Fruit fly (Drosophila melanogaster) whole organism, embryonic: ENCODE data around the gene CG33282.

Experiments used
- Asciz ChIP-seq: fragments of 200-800 bp; sonication (Bioruptor generic); optimal IDR thresholded peaks from 2 replicates; lab custom pipeline; 2017; ENCODE audit warnings: missing biosample characterization, mild to moderate bottlenecking, missing genetic modification characterization, missing genetic modification reagents
- CG10209 ChIP-seq: fragments of 200-800 bp; sonication (Bioruptor generic); optimal IDR thresholded peaks from 3 replicates; lab custom pipeline; 2017; ENCODE audit warnings: missing biosample characterization, mild to moderate bottlenecking, missing genetic modification characterization, missing genetic modification reagents
- CG12071 ChIP-seq: fragments of 200-800 bp; sonication (Bioruptor generic); optimal IDR thresholded peaks from 3 replicates; lab custom pipeline; 2018; ENCODE audit warnings: missing biosample characterization, mild to moderate bottlenecking, missing genetic modification characterization
- CG12236 ChIP-seq: fragments of 200-800 bp; sonication (Bioruptor generic); optimal IDR thresholded peaks from 2 replicates; lab custom pipeline; 2016; ENCODE audit warnings: missing biosample characterization, missing genetic modification characterization
- CG15269 ChIP-seq: fragments of 200-800 bp; sonication (Bioruptor generic); optimal IDR thresholded peaks from 2 replicates; lab custom pipeline; 2018; ENCODE audit warnings: missing biosample characterization, mild to moderate bottlenecking, missing genetic modification characterization, moderate library complexity
- CG15514 ChIP-seq: fragments of 200-800 bp; sonication (Bioruptor generic); optimal IDR thresholded peaks from 3 replicates; lab custom pipeline; 2017; ENCODE audit warnings: missing biosample characterization, missing genetic modification characterization, mild to moderate bottlenecking, moderate library complexity, missing genetic modification reagents
- CG1647 ChIP-seq: fragments of 200-800 bp; sonication (Bioruptor generic); optimal IDR thresholded peaks from 3 replicates; lab custom pipeline; 2016; ENCODE audit warnings: missing biosample characterization, missing genetic modification characterization
- CG17328 ChIP-seq: fragments of 200-800 bp; sonication (Bioruptor generic); IDR thresholded peaks from 2 replicates; pipeline ENCODE4 v1.3.6; 2022; ENCODE audit warnings: missing biosample characterization, missing genetic modification characterization
- CG18262 ChIP-seq: fragments of 200-800 bp; optimal IDR thresholded peaks from 3 replicates; lab custom pipeline; 2019; ENCODE audit warnings: missing biosample characterization, mild to moderate bottlenecking, missing genetic modification characterization, moderate library complexity
- CG2202 ChIP-seq: fragments of 200-800 bp; sonication (Bioruptor generic); optimal IDR thresholded peaks from 2 replicates; lab custom pipeline; 2018; ENCODE audit warnings: missing biosample characterization, mild to moderate bottlenecking, missing genetic modification characterization
- CG2889 ChIP-seq: fragments of 200-800 bp; sonication (Bioruptor generic); IDR thresholded peaks from 3 replicates; pipeline ENCODE4 v1.3.6; 2022; ENCODE audit warnings: missing biosample characterization, missing genetic modification characterization
- CG43689 ChIP-seq: fragments of 200-800 bp; sonication (Bioruptor generic); IDR thresholded peaks from 2 replicates; pipeline ENCODE4 v1.3.6; 2022; ENCODE audit warnings: missing biosample characterization, missing genetic modification characterization
- CG6813 ChIP-seq: fragments of 200-800 bp; sonication (Bioruptor generic); optimal IDR thresholded peaks from 2 replicates; lab custom pipeline; 2017; ENCODE audit warnings: missing biosample characterization, missing genetic modification characterization, mild to moderate bottlenecking, moderate library complexity, missing genetic modification reagents
- CG7963 ChIP-seq: fragments of 200-800 bp; sonication (Bioruptor generic); IDR thresholded peaks from 3 replicates; pipeline ENCODE4 v1.3.6; 2022; ENCODE audit warnings: missing biosample characterization, missing genetic modification characterization; ENCODE audit not compliant: partially characterized antibody
- CG8765 ChIP-seq: fragments of 200-800 bp; sonication (Bioruptor generic); IDR thresholded peaks from 2 replicates; pipeline ENCODE4 v1.3.6; 2022; ENCODE audit warnings: missing biosample characterization, missing genetic modification characterization
- CG9932 ChIP-seq: fragments of 200-800 bp; sonication (Bioruptor generic); IDR thresholded peaks from 2 replicates; pipeline ENCODE4 v1.3.6; 2022; ENCODE audit warnings: missing biosample characterization, missing genetic modification characterization
- CkIIα-i1 ChIP-seq: fragments of 200-800 bp; sonication (Bioruptor generic); IDR thresholded peaks from 2 replicates; pipeline ENCODE4 v1.3.6; 2022; ENCODE audit warnings: missing biosample characterization, missing genetic modification characterization
- Dfd ChIP-seq, 2 experiments: fragments of >200 bp; optimal IDR thresholded peaks; 2 replicates each; lab custom pipeline; 2017; ENCODE audit warnings: missing biosample characterization in 2 of 2, missing genetic modification characterization in 2 of 2
- Fer1 ChIP-seq: fragments of 200-800 bp; sonication (Bioruptor generic); optimal IDR thresholded peaks from 2 replicates; lab custom pipeline; 2017; ENCODE audit warnings: missing biosample characterization, mild to moderate bottlenecking, missing genetic modification characterization
- Hey ChIP-seq: fragments of 200-800 bp; sonication (Bioruptor generic); optimal IDR thresholded peaks from 3 replicates; lab custom pipeline; 2018; ENCODE audit warnings: missing biosample characterization, mild to moderate bottlenecking, missing genetic modification characterization
- Meics ChIP-seq: fragments of 200-800 bp; sonication (Bioruptor generic); optimal IDR thresholded peaks from 2 replicates; lab custom pipeline; 2017; ENCODE audit warnings: missing biosample characterization, mild to moderate bottlenecking, missing genetic modification characterization
- Myb ChIP-seq: fragments of 200-800 bp; sonication (Bioruptor generic); optimal IDR thresholded peaks from 2 replicates; lab custom pipeline; 2016; ENCODE audit warnings: missing biosample characterization, missing genetic modification characterization
- Rx ChIP-seq: fragments of 200-800 bp; sonication (Bioruptor generic); IDR thresholded peaks from 2 replicates; pipeline ENCODE4 v1.3.6; 2022; ENCODE audit warnings: missing biosample characterization, missing genetic modification characterization
- Scr ChIP-seq: fragments of 200-800 bp; sonication (Bioruptor generic); IDR thresholded peaks from 2 replicates; pipeline ENCODE4 v1.3.6; 2022; ENCODE audit warnings: missing biosample characterization, missing genetic modification characterization; ENCODE audit not compliant: partially characterized antibody
- ac ChIP-seq: fragments of 200-800 bp; sonication (Bioruptor generic); optimal IDR thresholded peaks from 3 replicates; lab custom pipeline; 2017; ENCODE audit warnings: missing biosample characterization, mild to moderate bottlenecking, missing genetic modification characterization
- ap ChIP-seq: fragments of 200-800 bp; sonication (Bioruptor generic); IDR thresholded peaks from 2 replicates; pipeline ENCODE4 v1.3.6; 2022; ENCODE audit warnings: missing biosample characterization, missing genetic modification characterization
- ara ChIP-seq: fragments of 200-800 bp; sonication (Bioruptor generic); IDR thresholded peaks from 2 replicates; pipeline ENCODE4 v1.3.6; 2022; ENCODE audit warnings: missing biosample characterization, missing genetic modification characterization
- da ChIP-seq: fragments of 200-800 bp; sonication (Bioruptor generic); optimal IDR thresholded peaks from 2 replicates; lab custom pipeline; 2016; ENCODE audit warnings: missing biosample characterization, missing genetic modification characterization
- dm ChIP-seq: fragments of 200-800 bp; sonication (Bioruptor generic); optimal IDR thresholded peaks from 3 replicates; lab custom pipeline; 2016; ENCODE audit warnings: missing biosample characterization, missing genetic modification characterization
- dysf ChIP-seq: fragments of 200-800 bp; sonication (Bioruptor generic); IDR thresholded peaks from 3 replicates; pipeline ENCODE4 v1.3.6; 2022; ENCODE audit warnings: missing biosample characterization, missing genetic modification characterization
- ftz-f1 ChIP-seq: fragments of 200-800 bp; sonication (Bioruptor generic); optimal IDR thresholded peaks from 2 replicates; lab custom pipeline; 2016; ENCODE audit warnings: missing biosample characterization, missing genetic modification characterization
- grau ChIP-seq: fragments of 200-800 bp; optimal IDR thresholded peaks from 3 replicates; lab custom pipeline; 2019; ENCODE audit warnings: missing biosample characterization, mild to moderate bottlenecking, missing genetic modification characterization, moderate library complexity
- h ChIP-seq: fragments of >200 bp; optimal IDR thresholded peaks from 2 replicates; lab custom pipeline; 2017
- hkb ChIP-seq, 2 experiments: fragments of 200-800 bp in 1 of 2; fragments of >200 bp in 1 of 2; sonication (Bioruptor generic) in 1 of 2; IDR thresholded peaks in 1 of 2; optimal IDR thresholded peaks in 1 of 2; 2 replicates each; pipeline versions ENCODE4 v1.3.6 to Lab custom; 2017 to 2022; ENCODE audit warnings: missing biosample characterization in 1 of 2, missing genetic modification characterization in 1 of 2
- kah ChIP-seq: fragments of 200-800 bp; sonication (Bioruptor generic); optimal IDR thresholded peaks from 2 replicates; lab custom pipeline; 2018; ENCODE audit warnings: missing biosample characterization, mild to moderate bottlenecking, missing genetic modification characterization
- knrl ChIP-seq: fragments of 200-800 bp; sonication (Bioruptor generic); IDR thresholded peaks from 3 replicates; pipeline ENCODE4 v1.3.6; 2022; ENCODE audit warnings: missing biosample characterization, missing genetic modification characterization; ENCODE audit not compliant: partially characterized antibody
- maf-S ChIP-seq: fragments of 200-800 bp; sonication (Bioruptor generic); optimal IDR thresholded peaks from 2 replicates; lab custom pipeline; 2016; ENCODE audit warnings: missing biosample characterization, missing genetic modification characterization
- nom ChIP-seq: fragments of 200-800 bp; sonication (Bioruptor generic); optimal IDR thresholded peaks from 2 replicates; lab custom pipeline; 2017; ENCODE audit warnings: missing biosample characterization, missing genetic modification characterization, mild to moderate bottlenecking, moderate library complexity, missing genetic modification reagents
- prd ChIP-seq, 3 experiments: fragments of >200 bp in 2 of 3; fragments of 200-800 bp in 1 of 3; sonication (Bioruptor generic) in 1 of 3; optimal IDR thresholded peaks in 2 of 3; IDR thresholded peaks in 1 of 3; 2 replicates in 2 of 3; 3 replicates in 1 of 3; pipeline versions ENCODE4 v1.3.6 to Lab custom; 2017 to 2022; ENCODE audit warnings: missing biosample characterization in 1 of 3, missing genetic modification characterization in 1 of 3
- row ChIP-seq: fragments of 200-800 bp; sonication (Bioruptor generic); IDR thresholded peaks from 3 replicates; pipeline ENCODE4 v1.3.6; 2022; ENCODE audit warnings: missing biosample characterization, missing genetic modification characterization
- tap ChIP-seq: fragments of 200-800 bp; optimal IDR thresholded peaks from 3 replicates; lab custom pipeline; 2019; ENCODE audit warnings: missing biosample characterization, mild to moderate bottlenecking, missing genetic modification characterization, moderate library complexity
- tna ChIP-seq: fragments of 200-800 bp; sonication (Bioruptor generic); IDR thresholded peaks from 2 replicates; pipeline ENCODE4 v1.3.6; 2022; ENCODE audit warnings: missing biosample characterization, missing genetic modification characterization; ENCODE audit not compliant: partially characterized antibody
- ttk ChIP-seq: fragments of 200-800 bp; sonication (Bioruptor generic); IDR thresholded peaks from 2 replicates; pipeline ENCODE4 v2.1.2; 2022; ENCODE audit warnings: missing biosample characterization, missing genetic modification characterization

CG33282 gene

dm6 chr2L:3351575-3352219 is 24.0 kb downstream of the CG33282 start:
- TF ChIP-seq nom (GFP tag; lab: Kevin White, UChicago), result peak; percentile 43
- TF ChIP-seq CG18262, result no peak

dm6 chr2L:3352927-3353326 is 25.2 kb downstream of the CG33282 start:
- TF ChIP-seq Dfd (GFP tag; optimal IDR thresholded peaks at IDR 0.05; lab: Kevin White, UChicago), result peak in 1 of 2 experiments; percentile 32
- no peak for TF ChIP-seq grau (tag; lab: Kevin White, UChicago)

dm6 chr2L:3353791-3354190 is 26.1 kb downstream of the CG33282 start:
- TF ChIP-seq CG2202 (no peak), CG15269 (tag; lab: Kevin White, UChicago) (no peak), ftz-f1 (GFP tag; lab: Kevin White, UChicago) (no peak), tap (tag; lab: Kevin White, UChicago) (no peak), tna (GFP tag; lab: Robert Waterston, UW) (no peak), row (GFP tag; lab: Robert Waterston, UW) (no peak), CG17328 (GFP tag; lab: Robert Waterston, UW) (no peak), CG15514 (GFP tag; lab: Kevin White, UChicago) (no peak), Meics (no peak), maf-S (no peak), CG9932 (GFP tag; lab: Robert Waterston, UW) (no peak), ac (no peak), CG43689 (GFP tag; lab: Robert Waterston, UW) (no peak), prd (optimal IDR thresholded peaks at IDR 0.05; lab: Kevin White, UChicago) (no peak), prd (GFP tag; IDR thresholded peaks at IDR 0.05; lab: Robert Waterston, UW) (no peak)

dm6 chr2L:3354642-3355380 is 27.1 kb downstream of the CG33282 start, which contains the start of gene E23:
Gene E23, minus strand, starts transcription at chr2L:3354829.
- TF ChIP-seq CG1647 (GFP tag; lab: Kevin White, UChicago) (peak; percentile 94), Rx (GFP tag; lab: Robert Waterston, UW) (peak; percentile 97), Myb (GFP tag; lab: Kevin White, UChicago) (peak; percentile 77), ttk (peak; percentile 97), h (lab: Kevin White, UChicago) (no peak), CG12236 (GFP tag; lab: Kevin White, UChicago) (peak; percentile 78), da (GFP tag; lab: Kevin White, UChicago) (peak; percentile 93), knrl (no peak; the same call in 2 of the 3 replicates), CG10209 (GFP tag; lab: Kevin White, UChicago) (peak; percentile 99), hkb (optimal IDR thresholded peaks at IDR 0.05; lab: Kevin White, UChicago) (no peak), hkb (GFP tag; IDR thresholded peaks at IDR 0.05; lab: Robert Waterston, UW) (peak; percentile 99), CkIIα-i1 (0 out of 2 replicates have a peak, but pooled peaks have one; percentile 54), CG8765 (GFP tag; lab: Robert Waterston, UW) (peak; percentile 89), Scr (GFP tag; lab: Robert Waterston, UW) (no peak), dm (GFP tag; lab: Kevin White, UChicago) (peak; percentile 91), CG2889 (GFP tag; lab: Robert Waterston, UW) (peak; percentile 95), ara (peak; percentile 96), Hey (tag; lab: Kevin White, UChicago) (peak; percentile 88), dysf (GFP tag; lab: Robert Waterston, UW) (peak; percentile 99), Asciz (GFP tag; lab: Kevin White, UChicago) (peak; percentile 99), prd (optimal IDR thresholded peaks at IDR 0.05; lab: Kevin White, UChicago) (no peak), prd (GFP tag; IDR thresholded peaks at IDR 0.05; lab: Robert Waterston, UW) (peak; percentile 98), CG7963 (GFP tag; lab: Robert Waterston, UW) (0 out of 3 replicates have a peak, but pooled peaks have one; percentile 36), CG6813 (GFP tag; lab: Kevin White, UChicago) (peak; percentile 97), kah (peak; percentile 94), Fer1 (peak; percentile 99), ap (GFP tag; lab: Robert Waterston, UW) (peak; percentile 95), CG12071 (GFP tag; lab: Kevin White, UChicago) (peak; percentile 94)
